Worm (Caenorhabditis elegans): Measurements from ENCODE around the gene R07H5.11.
"Not testable (repeated sequence)": the region's sequence is repeated elsewhere in the genome, so short reads cannot be mapped to it uniquely, and the experiment has no call there.

DNA sequence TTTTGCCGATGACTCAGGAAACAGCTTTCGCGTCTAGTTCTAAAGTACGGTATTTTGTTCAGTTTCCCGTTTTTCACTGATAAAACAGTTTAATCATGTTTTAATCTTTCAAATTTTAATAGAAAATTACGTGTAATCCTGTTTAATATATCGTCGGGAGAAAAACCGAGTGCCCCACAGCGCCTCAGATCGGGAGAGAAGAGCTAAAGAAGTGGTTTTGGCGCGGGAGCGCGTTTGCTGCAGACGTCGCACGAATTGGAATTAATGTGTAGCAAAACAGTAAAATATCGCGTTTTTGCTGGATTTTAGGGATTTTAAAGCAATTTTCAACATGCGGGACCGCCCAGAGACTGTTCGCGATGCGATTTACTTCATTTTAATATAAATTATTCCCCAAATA lies 1.9 kb upstream of the R07H5.11 start:
- TF ChIP-seq flt-1 (GFP tag; IDR thresholded peaks at IDR 0.05) (0 out of 2 replicates have a peak, but pooled peaks have one; percentile 58), klf-2 (GFP tag; conservative IDR thresholded peaks at IDR 0.05) (peak; percentile 72)
- TF ChIP-seq med-1 (GFP tag; optimal IDR thresholded peaks at IDR 0.05; ENCODE audit: insufficient read depth); cog-1 (tag; optimal IDR thresholded peaks at IDR 0.05); T22C8.4 (GFP tag; IDR thresholded peaks at IDR 0.05); ref-1 (GFP tag; conservative IDR thresholded peaks at IDR 0.05): not testable (repeated sequence)
